Worm (Caenorhabditis elegans) whole organism, early embryonic: ENCODE measurements around the gene msp-78.

Source experiments
- ama-1 ChIP-seq: fragments of 150-350 bp; optimal IDR thresholded peaks from 2 replicates; lab custom pipeline; 2014
- ceh-36 ChIP-seq: sonication (generic microtip); optimal IDR thresholded peaks from 2 replicates; lab custom pipeline; 2016; ENCODE audit warnings: missing genetic modification characterization, inconsistent platforms, missing compliant biosample characterization
- flt-1 ChIP-seq: fragments of 200-800 bp; sonication (Bioruptor generic); IDR thresholded peaks from 2 replicates; pipeline ENCODE4 v1.3.6; 2022; ENCODE audit warnings: missing genetic modification characterization, missing compliant biosample characterization
- hmg-4 ChIP-seq: fragments of 200-800 bp; sonication (Bioruptor generic); optimal IDR thresholded peaks from 2 replicates; lab custom pipeline; 2018; ENCODE audit warnings: mild to moderate bottlenecking, missing genetic modification characterization, missing compliant biosample characterization
- tbx-37 ChIP-seq: fragments of 200-800 bp; sonication (Bioruptor generic); conservative IDR thresholded peaks from 2 replicates; pipeline ENCODE4 v1.3.6; 2022; ENCODE audit warnings: missing genetic modification reagents, missing genetic modification characterization, missing compliant biosample characterization

DNA sequence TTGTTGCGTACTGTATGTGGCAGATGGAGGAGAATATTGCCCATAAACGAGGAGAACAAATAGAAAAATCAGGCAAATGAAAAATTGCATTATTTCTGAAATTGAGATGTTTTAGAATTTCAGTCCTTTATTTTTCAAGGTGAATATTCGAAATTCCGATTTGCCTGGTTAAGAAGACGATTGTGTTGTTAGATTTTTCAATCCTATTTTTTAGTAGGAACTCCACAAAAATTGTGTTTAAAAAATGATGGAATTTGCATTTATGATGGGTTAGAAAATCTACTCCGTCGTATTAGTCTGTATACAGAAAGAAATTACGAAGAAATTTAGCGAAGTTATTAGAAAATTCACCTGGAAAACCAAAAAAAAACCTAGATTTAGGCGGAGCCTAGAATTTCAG is 45.6 kb downstream of the msp-78 start, which contains the start of gene egl-20:
- TF ChIP-seq ceh-36 (no peak), tbx-37 (no peak), ama-1 (lab: Kevin White, UChicago) (no peak), flt-1 (GFP tag; lab: Robert Waterston, UW) (no peak), hmg-4 (GFP tag; lab: Kevin White, UChicago) (no peak)
